Worm (Caenorhabditis elegans) whole organism, mixed stage, embryonic: ENCODE results near the gene M02E1.3.
A peak's percentile ranks its signal among the peaks of the same experiment; 100 is the strongest.

Experiments used
- M03D4.4 ChIP-seq: sonication (generic microtip); optimal IDR thresholded peaks from 2 replicates; lab custom pipeline; 2017; ENCODE audit warnings: mild to moderate bottlenecking, missing genetic modification characterization, missing compliant biosample characterization
- bed-3 ChIP-seq: fragments of 200-800 bp; sonication (Bioruptor generic); optimal IDR thresholded peaks from 3 replicates; lab custom pipeline; 2018; ENCODE audit warnings: mild to moderate bottlenecking, missing genetic modification characterization, moderate library complexity, missing compliant biosample characterization
- blmp-1 ChIP-seq: fragments of 150-350 bp; optimal IDR thresholded peaks from 2 replicates; lab custom pipeline; 2014; ENCODE audit warnings: missing biosample characterization, missing genetic modification characterization
- ceh-39 ChIP-seq: fragments of 150-350 bp; optimal IDR thresholded peaks from 2 replicates; lab custom pipeline; 2014; ENCODE audit warnings: missing biosample characterization, missing genetic modification characterization
- ceh-43 ChIP-seq: fragments of 200-800 bp; sonication (Bioruptor generic); optimal IDR thresholded peaks from 2 replicates; lab custom pipeline; 2018; ENCODE audit warnings: mild to moderate bottlenecking, missing genetic modification characterization, moderate library complexity, missing compliant biosample characterization
- ceh-83 ChIP-seq: fragments of 200-800 bp; sonication (Bioruptor generic); optimal IDR thresholded peaks from 2 replicates; lab custom pipeline; 2018; ENCODE audit warnings: mild to moderate bottlenecking, missing genetic modification characterization, missing compliant biosample characterization
- ces-1 ChIP-seq: fragments of 150-350 bp; optimal IDR thresholded peaks from 2 replicates; lab custom pipeline; 2014; ENCODE audit warnings: missing biosample characterization, missing genetic modification reagents, missing genetic modification characterization
- cnd-1 ChIP-seq: fragments of 200-800 bp; sonication (Bioruptor generic); optimal IDR thresholded peaks from 2 replicates; lab custom pipeline; 2018; ENCODE audit warnings: mild to moderate bottlenecking, missing genetic modification characterization, missing compliant biosample characterization
- drap-1 ChIP-seq: fragments of 200-800 bp; sonication (Bioruptor generic); optimal IDR thresholded peaks from 3 replicates; lab custom pipeline; 2018; ENCODE audit warnings: mild to moderate bottlenecking, missing genetic modification characterization, missing compliant biosample characterization
- elt-1 ChIP-seq: sonication (generic microtip); optimal IDR thresholded peaks from 2 replicates; lab custom pipeline; 2017; ENCODE audit warnings: missing genetic modification characterization, mild to moderate bottlenecking, missing compliant biosample characterization, antibody characterized with exemption, moderate library complexity, borderline replicate concordance; ENCODE audit not compliant: insufficient read depth
- elt-3 ChIP-seq: fragments of 150-350 bp; optimal IDR thresholded peaks from 2 replicates; lab custom pipeline; 2014; ENCODE audit warnings: missing biosample characterization, missing genetic modification characterization
- flh-1 ChIP-seq: fragments of 200-800 bp; sonication (Bioruptor generic); optimal IDR thresholded peaks from 2 replicates; lab custom pipeline; 2018; ENCODE audit warnings: mild to moderate bottlenecking, missing genetic modification characterization, moderate library complexity, missing compliant biosample characterization
- ham-2 ChIP-seq: fragments of 200-800 bp; sonication (Bioruptor generic); optimal IDR thresholded peaks from 2 replicates; lab custom pipeline; 2018; ENCODE audit warnings: mild to moderate bottlenecking, missing genetic modification characterization, missing compliant biosample characterization
- hlh-1 ChIP-seq: fragments of 150-350 bp; optimal IDR thresholded peaks from 2 replicates; lab custom pipeline; 2014; ENCODE audit warnings: missing biosample characterization, missing genetic modification reagents, missing genetic modification characterization
- lin-13 ChIP-seq: fragments of 150-350 bp; optimal IDR thresholded peaks from 2 replicates; lab custom pipeline; 2014; ENCODE audit warnings: missing biosample characterization, missing genetic modification characterization
- lin-32 ChIP-seq: fragments of 200-800 bp; sonication (Bioruptor generic); optimal IDR thresholded peaks from 2 replicates; lab custom pipeline; 2018; ENCODE audit warnings: mild to moderate bottlenecking, missing genetic modification characterization, missing compliant biosample characterization
- lsy-2 ChIP-seq: fragments of 150-350 bp; optimal IDR thresholded peaks from 2 replicates; lab custom pipeline; 2014; ENCODE audit warnings: missing biosample characterization, missing genetic modification characterization
- mep-1 ChIP-seq: fragments of 150-350 bp; optimal IDR thresholded peaks from 2 replicates; lab custom pipeline; 2017; ENCODE audit warnings: missing biosample characterization, missing genetic modification reagents, missing genetic modification characterization, inconsistent platforms
- mls-2 ChIP-seq: sonication (generic microtip); optimal IDR thresholded peaks from 2 replicates; lab custom pipeline; 2016; ENCODE audit warnings: mild to moderate bottlenecking, missing genetic modification characterization, moderate library complexity, missing compliant biosample characterization
- nhr-12 ChIP-seq: fragments of 150-350 bp; optimal IDR thresholded peaks from 2 replicates; lab custom pipeline; 2014; ENCODE audit warnings: missing biosample characterization, missing genetic modification characterization
- nhr-2 ChIP-seq: fragments of 150-350 bp; optimal IDR thresholded peaks from 2 replicates; lab custom pipeline; 2014; ENCODE audit warnings: missing biosample characterization, missing genetic modification characterization
- nhr-237 ChIP-seq: fragments of 150-350 bp; optimal IDR thresholded peaks from 2 replicates; lab custom pipeline; 2014; ENCODE audit warnings: missing biosample characterization, missing genetic modification characterization
- nhr-28 ChIP-seq: fragments of 150-350 bp; optimal IDR thresholded peaks from 2 replicates; lab custom pipeline; 2014; ENCODE audit warnings: missing biosample characterization, missing genetic modification characterization
- nhr-76 ChIP-seq: sonication (generic microtip); optimal IDR thresholded peaks from 2 replicates; lab custom pipeline; 2017; ENCODE audit warnings: missing biosample characterization, missing genetic modification characterization
- pha-4 ChIP-seq: fragments of 150-350 bp; optimal IDR thresholded peaks from 2 replicates; lab custom pipeline; 2018; ENCODE audit warnings: missing biosample characterization, missing genetic modification reagents, missing genetic modification characterization
- sem-2 ChIP-seq: fragments of 200-800 bp; sonication (Bioruptor generic); optimal IDR thresholded peaks from 2 replicates; lab custom pipeline; 2018; ENCODE audit warnings: mild to moderate bottlenecking, missing genetic modification characterization, missing compliant biosample characterization
- snpc-4 ChIP-seq: fragments of 150-350 bp; optimal IDR thresholded peaks from 2 replicates; lab custom pipeline; 2014; ENCODE audit warnings: missing biosample characterization, missing genetic modification characterization
- sptf-1 ChIP-seq: sonication (generic microtip); optimal IDR thresholded peaks from 2 replicates; lab custom pipeline; 2017; ENCODE audit warnings: mild to moderate bottlenecking, missing genetic modification characterization, moderate library complexity, missing compliant biosample characterization
- tbx-8 ChIP-seq: fragments of 200-800 bp; sonication (Bioruptor generic); optimal IDR thresholded peaks from 2 replicates; lab custom pipeline; 2018; ENCODE audit warnings: mild to moderate bottlenecking, missing genetic modification characterization, moderate library complexity, missing compliant biosample characterization
- unc-120 ChIP-seq: sonication (generic microtip); optimal IDR thresholded peaks from 2 replicates; lab custom pipeline; 2017; ENCODE audit warnings: missing genetic modification characterization, missing compliant biosample characterization; ENCODE audit not compliant: poor library complexity, severe bottlenecking
- unc-39 ChIP-seq: fragments of 150-350 bp; optimal IDR thresholded peaks from 2 replicates; lab custom pipeline; 2014; ENCODE audit warnings: missing biosample characterization, missing genetic modification characterization
- zip-8 ChIP-seq: fragments of 150-350 bp; optimal IDR thresholded peaks from 2 replicates; lab custom pipeline; 2014; ENCODE audit warnings: missing biosample characterization, missing genetic modification characterization
- ztf-11 ChIP-seq: fragments of 150-350 bp; optimal IDR thresholded peaks from 2 replicates; lab custom pipeline; 2014; ENCODE audit warnings: missing biosample characterization, missing genetic modification characterization

The M02E1.3 gene

ce11 chrX:324021-324420 lies 1.7 kb downstream of the M02E1.3 start:
- TF ChIP-seq ces-1 (GFP tag; lab: Kevin White, UChicago) (peak; percentile 26), unc-120 (tag; lab: Kevin White, UChicago) (peak; percentile 36), drap-1 (GFP tag; lab: Kevin White, UChicago) (no peak)
- TF ChIP-seq, all 35 proteins: peak for 2

DNA sequence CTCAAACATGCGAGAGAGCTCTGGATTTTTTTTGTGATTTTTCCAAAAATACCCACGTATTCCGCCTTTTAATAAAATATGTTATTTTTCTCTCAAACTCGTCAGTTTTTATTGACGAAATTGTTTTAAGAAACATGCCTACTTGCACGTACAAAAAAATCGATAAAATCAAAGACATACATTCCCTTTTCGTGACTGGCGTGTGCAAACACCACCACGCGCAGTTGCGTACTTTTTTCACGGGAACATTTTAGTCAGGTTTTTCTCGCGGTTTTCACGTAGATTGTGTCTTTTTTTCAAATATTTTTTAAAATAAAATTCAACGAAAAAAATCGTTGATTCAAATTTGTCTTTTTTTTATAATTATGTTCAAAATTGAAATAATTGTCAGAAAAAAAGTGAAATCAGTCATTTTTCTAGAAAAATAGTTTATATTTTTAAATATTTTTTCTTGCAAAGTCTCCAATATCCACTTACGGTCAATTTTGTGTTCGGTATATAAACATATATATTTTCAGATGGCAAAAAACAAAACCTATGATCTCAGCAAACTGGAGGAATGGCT lies 3.4 kb downstream of the M02E1.3 start, which contains the start of gene M02E1.1:
M02E1.1 (plus strand) TSS at position 515 of the 565 bp plus-strand sequence.
- TF ChIP-seq mep-1 (tag; lab: Kevin White, UChicago) (peak; percentile 69), sem-2 (no peak), ceh-43 (GFP tag; lab: Kevin White, UChicago) (no peak), flh-1 (GFP tag; lab: Kevin White, UChicago) (no peak), nhr-237 (tag; lab: Kevin White, UChicago) (peak; percentile 31), zip-8 (no peak), ceh-83 (GFP tag; lab: Kevin White, UChicago) (peak; percentile 36), sptf-1 (tag; lab: Kevin White, UChicago) (peak; percentile 33), unc-120 (tag; lab: Kevin White, UChicago) (peak; percentile 16), blmp-1 (tag; lab: Kevin White, UChicago) (no peak), lin-13 (tag; lab: Kevin White, UChicago) (no peak), snpc-4 (tag; lab: Kevin White, UChicago) (no peak), ceh-39 (tag; lab: Kevin White, UChicago) (peak; percentile 21), nhr-28 (tag; lab: Kevin White, UChicago) (no peak), elt-3 (tag; lab: Kevin White, UChicago) (no peak), lsy-2 (tag; lab: Kevin White, UChicago) (no peak), pha-4 (no peak), mls-2 (no peak)

ce11 chrX:328736-329135 lies 6.4 kb downstream of the M02E1.3 start:
- TF ChIP-seq M03D4.4 (tag; lab: Kevin White, UChicago): no peak
- TF ChIP-seq nhr-12 (tag; lab: Kevin White, UChicago): no peak
- no peak for TF ChIP-seq nhr-76
- TF ChIP-seq nhr-237 (tag; lab: Kevin White, UChicago): no peak
- no peak for TF ChIP-seq elt-1 (tag; lab: Kevin White, UChicago)
- no peak for TF ChIP-seq unc-39 (tag; lab: Kevin White, UChicago)
- TF ChIP-seq bed-3 (GFP tag; lab: Kevin White, UChicago): no peak
- no peak for TF ChIP-seq tbx-8
- TF ChIP-seq ztf-11 (tag; lab: Kevin White, UChicago): no peak
- no peak for TF ChIP-seq ceh-43 (GFP tag; lab: Kevin White, UChicago)
- no peak for TF ChIP-seq mls-2
- no peak for TF ChIP-seq sem-2
- TF ChIP-seq elt-3 (tag; lab: Kevin White, UChicago): no peak
- no peak for TF ChIP-seq blmp-1 (tag; lab: Kevin White, UChicago)
- TF ChIP-seq hlh-1: no peak

DNA sequence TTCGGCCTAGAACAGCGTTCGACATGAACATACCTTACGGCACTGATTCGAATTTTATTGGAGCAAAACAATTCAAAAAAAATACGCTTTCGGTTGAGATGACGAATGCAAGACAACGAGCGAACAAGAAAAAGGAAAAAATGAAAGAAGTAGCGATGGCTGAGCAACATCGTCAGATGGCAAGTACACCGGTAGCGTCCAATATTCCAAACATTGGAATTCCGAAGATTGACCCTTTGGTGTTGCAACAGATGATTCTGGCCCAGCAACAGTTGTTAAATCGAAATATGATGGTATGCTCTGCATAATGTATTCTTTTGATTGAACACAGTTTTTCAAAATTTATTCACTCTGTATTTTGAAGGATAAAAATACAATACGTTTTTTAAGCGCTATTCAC lies 10.3 kb downstream of the M02E1.3 start:
- TF ChIP-seq lin-32 (GFP tag; lab: Kevin White, UChicago) (no peak), M03D4.4 (tag; lab: Kevin White, UChicago) (no peak), mls-2 (no peak), ces-1 (GFP tag; lab: Kevin White, UChicago) (no peak), ceh-83 (GFP tag; lab: Kevin White, UChicago) (no peak), unc-39 (tag; lab: Kevin White, UChicago) (no peak), ztf-11 (tag; lab: Kevin White, UChicago) (no peak), nhr-2 (tag; lab: Kevin White, UChicago) (no peak), ham-2 (GFP tag; lab: Kevin White, UChicago) (no peak), nhr-12 (tag; lab: Kevin White, UChicago) (no peak), unc-120 (tag; lab: Kevin White, UChicago) (no peak), ceh-43 (GFP tag; lab: Kevin White, UChicago) (no peak), lsy-2 (tag; lab: Kevin White, UChicago) (no peak), nhr-28 (tag; lab: Kevin White, UChicago) (no peak), cnd-1 (tag; lab: Kevin White, UChicago) (no peak), elt-1 (tag; lab: Kevin White, UChicago) (no peak), blmp-1 (tag; lab: Kevin White, UChicago) (no peak)
